Fruit fly (Drosophila melanogaster): Measurements from ENCODE around the gene CG33287.

CG33287 gene

DNA sequence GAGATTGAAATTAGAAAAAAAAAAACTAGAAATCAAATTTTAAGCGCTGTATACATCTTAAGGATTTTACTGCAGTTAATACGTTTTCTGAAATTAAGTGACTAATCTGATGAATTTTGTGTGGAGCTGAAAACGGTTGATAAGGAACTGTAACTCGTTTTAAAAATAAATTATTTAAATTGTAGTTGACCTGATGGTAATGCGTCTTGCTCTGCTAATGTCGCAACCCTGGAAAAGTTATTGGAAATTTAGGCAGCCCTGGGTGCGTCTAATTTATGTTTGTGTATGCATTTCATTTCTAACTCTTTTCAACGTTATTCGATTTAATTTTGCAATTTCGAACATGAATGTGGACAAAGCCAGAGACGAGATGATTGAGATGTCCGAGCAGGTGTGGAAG lies 20.9 kb upstream of the CG33287 start, which contains the start of gene CG12984:
TSS of gene CG12984 (plus strand) at position 301 of the 400 bp plus-strand sequence.
- TF ChIP-seq CG15710 (tag; optimal IDR thresholded peaks at IDR 0.05) (no peak), Pif1B (GFP tag; optimal IDR thresholded peaks at IDR 0.05) (no peak)

- TF ChIP-seq CG8159 (tag; optimal IDR thresholded peaks at IDR 0.05), result peak; percentile 83
- TF ChIP-seq Ets98B (GFP tag; IDR thresholded peaks at IDR 0.05), result no peak
- no peak for TF ChIP-seq Pif1A (GFP tag; optimal IDR thresholded peaks at IDR 0.05)
- TF ChIP-seq CG17806 (tag; optimal IDR thresholded peaks at IDR 0.05), result peak; percentile 69
- no peak for TF ChIP-seq rn (GFP tag; IDR thresholded peaks at IDR 0.05)
- TF ChIP-seq CG9948 (tag; optimal IDR thresholded peaks at IDR 0.05), result peak; percentile 70
- TF ChIP-seq CG34367 (tag; optimal IDR thresholded peaks at IDR 0.05), result peak; percentile 67
- TF ChIP-seq Snoo (tag; optimal IDR thresholded peaks at IDR 0.05), result peak; percentile 38
- peak; percentile 65 for TF ChIP-seq D1 (tag; optimal IDR thresholded peaks at IDR 0.05)
- no peak for TF ChIP-seq CG32121 (GFP tag; IDR thresholded peaks at IDR 0.05)
- peak; percentile 48 for TF ChIP-seq Pif1B (GFP tag; optimal IDR thresholded peaks at IDR 0.05)
- TF ChIP-seq CG14655 (GFP tag; optimal IDR thresholded peaks at IDR 0.05), result no peak
- TF ChIP-seq CG12605 (GFP tag; IDR thresholded peaks at IDR 0.05), result no peak
- TF ChIP-seq fd96Ca (GFP tag; IDR thresholded peaks at IDR 0.05), result no peak
- TF ChIP-seq CG15710 (tag; optimal IDR thresholded peaks at IDR 0.05), result peak; percentile 71
These were observed 19.8 kb upstream of the CG33287 start for dm6 chr3L:20990231-20990630.

DNA sequence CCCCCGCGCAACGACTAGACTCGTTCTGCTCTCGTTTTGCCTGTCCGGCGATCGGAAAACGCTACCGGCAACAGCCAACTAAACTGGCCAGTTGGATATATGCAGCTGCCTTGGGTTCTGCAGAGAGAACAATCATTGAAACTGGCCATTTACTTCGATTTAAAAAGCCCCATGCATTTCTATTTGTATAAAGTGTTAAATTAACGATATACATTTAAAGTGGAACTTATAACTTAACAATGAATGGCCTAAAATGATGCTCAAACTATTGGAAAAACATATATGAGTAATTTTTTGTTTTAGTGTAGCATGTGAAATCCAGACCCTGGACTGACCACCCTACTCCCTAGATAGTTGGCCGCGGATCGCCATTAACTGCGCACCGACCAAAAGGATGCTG lies 18.4 kb upstream of the CG33287 start:
- peak; percentile 72 for TF ChIP-seq CG15710 (tag; optimal IDR thresholded peaks at IDR 0.05)
- TF ChIP-seq CG9948 (tag; optimal IDR thresholded peaks at IDR 0.05), result peak; percentile 87
- TF ChIP-seq CG32121 (GFP tag; IDR thresholded peaks at IDR 0.05), result no peak
- peak; percentile 81 for TF ChIP-seq CG34367 (tag; optimal IDR thresholded peaks at IDR 0.05)
- peak; percentile 56 for TF ChIP-seq Ets98B (GFP tag; IDR thresholded peaks at IDR 0.05)
- peak; percentile 87 for TF ChIP-seq CG14655 (GFP tag; optimal IDR thresholded peaks at IDR 0.05)
- 0 out of 3 replicates have a peak, but pooled peaks have one; percentile 45 for TF ChIP-seq fd96Ca (GFP tag; IDR thresholded peaks at IDR 0.05)
- TF ChIP-seq Pif1B (GFP tag; optimal IDR thresholded peaks at IDR 0.05), result peak; percentile 63
- peak; percentile 71 for TF ChIP-seq gl (tag; optimal IDR thresholded peaks at IDR 0.05)
- peak; percentile 60 for TF ChIP-seq D1 (tag; optimal IDR thresholded peaks at IDR 0.05)
- peak; percentile 91 for TF ChIP-seq CG17806 (tag; optimal IDR thresholded peaks at IDR 0.05)
- TF ChIP-seq CG12605 (GFP tag; IDR thresholded peaks at IDR 0.05), result peak; percentile 39; the same call in 1 of the 2 replicates
- TF ChIP-seq CG4496 (GFP tag; IDR thresholded peaks at IDR 0.05), result peak; percentile 73; the same call in 2 of the 3 replicates
- TF ChIP-seq CG8301 (tag; optimal IDR thresholded peaks at IDR 0.05), result peak; percentile 81
- peak; percentile 55 for TF ChIP-seq CG13204 (GFP tag; optimal IDR thresholded peaks at IDR 0.05)
- peak; percentile 83 for TF ChIP-seq CG8159 (tag; optimal IDR thresholded peaks at IDR 0.05)
- no peak; the same call in 1 of the 2 replicates for TF ChIP-seq rn (GFP tag; IDR thresholded peaks at IDR 0.05)
- peak; percentile 74 for TF ChIP-seq Pif1A (GFP tag; optimal IDR thresholded peaks at IDR 0.05)
- TF ChIP-seq Snoo (tag; optimal IDR thresholded peaks at IDR 0.05), result no peak
- no peak for TF ChIP-seq CG10348 (GFP tag; IDR thresholded peaks at IDR 0.05)

DNA sequence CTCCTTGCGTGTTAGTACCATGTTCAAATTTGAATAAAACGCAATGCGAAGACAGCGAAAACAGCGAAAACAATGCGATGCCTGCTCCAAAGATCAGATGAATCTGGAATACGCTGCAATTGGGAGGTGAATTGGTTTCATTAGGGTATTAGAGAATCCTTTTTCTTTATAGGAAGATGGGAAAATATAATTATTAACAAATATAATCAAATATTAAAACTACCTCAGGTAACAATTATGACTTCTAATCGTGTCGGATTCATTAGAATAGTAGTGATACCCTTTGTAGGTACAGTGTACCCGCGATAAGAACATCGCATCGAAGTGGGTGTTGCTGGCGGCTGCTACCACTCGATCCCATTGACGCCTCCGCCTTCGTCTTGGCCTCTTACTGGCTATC lies 17.4 kb upstream of the CG33287 start:
- TF ChIP-seq CG8159 (tag; optimal IDR thresholded peaks at IDR 0.05) (peak; percentile 59), CG15710 (tag; optimal IDR thresholded peaks at IDR 0.05) (peak; percentile 53), CG8301 (tag; optimal IDR thresholded peaks at IDR 0.05) (peak; percentile 45), CG9948 (tag; optimal IDR thresholded peaks at IDR 0.05) (peak; percentile 60), CG14655 (GFP tag; optimal IDR thresholded peaks at IDR 0.05) (peak; percentile 73), CG17806 (tag; optimal IDR thresholded peaks at IDR 0.05) (peak; percentile 58), EcR (GFP tag; optimal IDR thresholded peaks at IDR 0.05) (no peak), CG34367 (tag; optimal IDR thresholded peaks at IDR 0.05) (peak; percentile 47), Snoo (tag; optimal IDR thresholded peaks at IDR 0.05) (no peak), D1 (tag; optimal IDR thresholded peaks at IDR 0.05) (no peak)

- peak; percentile 80 for TF ChIP-seq CG34367 (tag; optimal IDR thresholded peaks at IDR 0.05)
- TF ChIP-seq Pif1A (GFP tag; optimal IDR thresholded peaks at IDR 0.05), result peak; percentile 22
- no peak for TF ChIP-seq EcR (GFP tag; optimal IDR thresholded peaks at IDR 0.05)
- TF ChIP-seq CG8159 (tag; optimal IDR thresholded peaks at IDR 0.05), result peak; percentile 91
- no peak for TF ChIP-seq CG13204 (GFP tag; optimal IDR thresholded peaks at IDR 0.05)
- TF ChIP-seq CG8301 (tag; optimal IDR thresholded peaks at IDR 0.05), result peak; percentile 81
- no peak for TF ChIP-seq Pif1B (GFP tag; optimal IDR thresholded peaks at IDR 0.05)
- TF ChIP-seq CG9948 (tag; optimal IDR thresholded peaks at IDR 0.05), result peak; percentile 90
- no peak for TF ChIP-seq CG10348 (GFP tag; IDR thresholded peaks at IDR 0.05)
- peak; percentile 87 for TF ChIP-seq D1 (tag; optimal IDR thresholded peaks at IDR 0.05)
- no peak for TF ChIP-seq gl (tag; optimal IDR thresholded peaks at IDR 0.05)
- TF ChIP-seq CG4496 (GFP tag; IDR thresholded peaks at IDR 0.05), result peak; percentile 47; the same call in 1 of the 3 replicates
- TF ChIP-seq CG12605 (GFP tag; IDR thresholded peaks at IDR 0.05), result peak; percentile 24; the same call in 1 of the 2 replicates
- 0 out of 2 replicates have a peak, but pooled peaks have one; percentile 16 for TF ChIP-seq CG32121 (GFP tag; IDR thresholded peaks at IDR 0.05)
- TF ChIP-seq rn (GFP tag; IDR thresholded peaks at IDR 0.05), result no peak; the same call in 1 of the 2 replicates
- TF ChIP-seq CG17806 (tag; optimal IDR thresholded peaks at IDR 0.05), result peak; percentile 83
- peak; percentile 85 for TF ChIP-seq CG15710 (tag; optimal IDR thresholded peaks at IDR 0.05)
- peak; percentile 88 for TF ChIP-seq CG14655 (GFP tag; optimal IDR thresholded peaks at IDR 0.05)
- no peak for TF ChIP-seq fd96Ca (GFP tag; IDR thresholded peaks at IDR 0.05)
- peak; percentile 59 for TF ChIP-seq Snoo (tag; optimal IDR thresholded peaks at IDR 0.05)
- TF ChIP-seq Ets98B (GFP tag; IDR thresholded peaks at IDR 0.05), result no peak
These were observed 16.5 kb upstream of the CG33287 start for dm6 chr3L:20986929-20987363.

All from whole organism, pupa.